Worm (Caenorhabditis elegans) whole organism, L4 larva: ENCODE measurements around the gene srv-17.

ENCODE experiments used
- ZK546.5 ChIP-seq, 2 experiments: sonication (generic microtip); optimal IDR thresholded peaks; 2 replicates each; lab custom pipeline; 2017; ENCODE audit warnings: missing biosample characterization in 2 of 2, missing genetic modification characterization in 2 of 2
- egl-27 ChIP-seq: sonication (generic microtip); optimal IDR thresholded peaks from 3 replicates; lab custom pipeline; 2017; ENCODE audit warnings: missing biosample characterization, missing genetic modification reagents, missing genetic modification characterization
- lir-3 ChIP-seq: sonication (generic microtip); optimal IDR thresholded peaks from 2 replicates; lab custom pipeline; 2016; ENCODE audit warnings: mild to moderate bottlenecking, missing genetic modification characterization, missing compliant biosample characterization
- nhr-25 ChIP-seq: sonication (generic microtip); optimal IDR thresholded peaks from 2 replicates; lab custom pipeline; 2017; ENCODE audit warnings: missing genetic modification characterization, mild to moderate bottlenecking, missing compliant biosample characterization, antibody characterized with exemption, moderate library complexity, borderline replicate concordance; ENCODE audit not compliant: insufficient read depth
- unc-130 ChIP-seq: sonication (generic microtip); optimal IDR thresholded peaks from 2 replicates; lab custom pipeline; 2016; ENCODE audit warnings: missing genetic modification reagents, missing genetic modification characterization, missing compliant biosample characterization

DNA sequence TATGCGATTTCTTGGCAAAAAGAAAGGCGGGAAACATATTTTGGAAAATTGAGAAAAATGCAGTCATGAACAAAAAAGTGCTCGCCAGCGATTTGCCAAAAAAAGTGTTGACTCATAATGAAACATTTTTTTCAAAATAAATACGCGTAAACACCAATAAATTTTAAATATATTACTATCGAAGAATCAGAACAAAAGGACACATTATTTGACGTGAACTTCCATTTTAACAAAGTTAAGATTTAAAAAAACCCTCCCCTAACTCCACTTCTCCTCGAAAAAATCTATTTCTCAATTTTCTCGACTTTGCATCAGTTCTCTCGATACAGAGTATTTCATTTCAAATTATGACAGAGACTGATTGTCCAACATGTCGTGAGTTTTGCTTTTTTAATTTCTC lies 26.4 kb upstream of the srv-17 start, which contains the start of gene pck-3:
- TF ChIP-seq ZK546.5 (tag; optimal IDR thresholded peaks at IDR 0.05; lab: Kevin White, UChicago) (no peak), egl-27 (tag; lab: Kevin White, UChicago) (no peak), nhr-25 (no peak), unc-130 (GFP tag; lab: Kevin White, UChicago) (no peak), lir-3 (tag; lab: Kevin White, UChicago) (no peak)
